Fruit fly (Drosophila melanogaster) whole organism, embryonic: ENCODE measurements around the gene CG7806.
A peak's percentile ranks its signal among the peaks of the same experiment; 100 is the strongest.

Source experiments
- Adf1 ChIP-seq: fragments of 200-800 bp; sonication (Bioruptor generic); IDR thresholded peaks from 2 replicates; pipeline ENCODE4 v1.3.6; 2022; ENCODE audit warnings: missing biosample characterization, missing genetic modification characterization
- Antp ChIP-seq: fragments of 200-800 bp; sonication (Bioruptor generic); optimal IDR thresholded peaks from 3 replicates; lab custom pipeline; 2016; ENCODE audit warnings: missing biosample characterization, missing genetic modification characterization
- Atf3 ChIP-seq: fragments of 200-800 bp; sonication (Bioruptor generic); optimal IDR thresholded peaks from 3 replicates; lab custom pipeline; 2016; ENCODE audit warnings: missing biosample characterization, missing genetic modification characterization
- Awh ChIP-seq: fragments of 200-800 bp; sonication (Bioruptor generic); IDR thresholded peaks from 2 replicates; pipeline ENCODE4, ENCODE4 v1.3.6; 2022; ENCODE audit warnings: missing biosample characterization, missing genetic modification characterization
- CG10321 ChIP-seq: fragments of 200-800 bp; sonication (Bioruptor generic); IDR thresholded peaks from 2 replicates; pipeline ENCODE4 v1.3.6; 2022; ENCODE audit warnings: missing biosample characterization, missing genetic modification characterization
- CG10366 ChIP-seq: fragments of 200-800 bp; sonication (Bioruptor generic); IDR thresholded peaks from 2 replicates; pipeline ENCODE4 v1.3.6; 2022; ENCODE audit warnings: missing biosample characterization, missing genetic modification characterization
- CG10462 ChIP-seq: fragments of 200-800 bp; sonication (Bioruptor generic); optimal IDR thresholded peaks from 2 replicates; lab custom pipeline; 2016; ENCODE audit warnings: missing biosample characterization, missing genetic modification characterization
- CG11456 ChIP-seq: fragments of 200-800 bp; sonication (Bioruptor generic); IDR thresholded peaks from 3 replicates; pipeline ENCODE4 v1.3.6; 2022; ENCODE audit warnings: missing biosample characterization, missing genetic modification characterization
- CG14014 ChIP-seq: fragments of 200-800 bp; sonication (Bioruptor generic); IDR thresholded peaks from 2 replicates; pipeline ENCODE4 v1.3.6; 2022; ENCODE audit warnings: missing biosample characterization, missing genetic modification characterization
- CG17829 ChIP-seq: fragments of 200-800 bp; optimal IDR thresholded peaks from 2 replicates; lab custom pipeline; 2019; ENCODE audit warnings: missing biosample characterization, mild to moderate bottlenecking, missing genetic modification characterization, moderate library complexity
- CG17912 ChIP-seq: fragments of 200-800 bp; sonication (Bioruptor generic); optimal IDR thresholded peaks from 2 replicates; lab custom pipeline; 2018; ENCODE audit warnings: missing biosample characterization, mild to moderate bottlenecking, missing genetic modification characterization
- CG30431 ChIP-seq: fragments of 200-800 bp; sonication (Bioruptor generic); optimal IDR thresholded peaks from 2 replicates; lab custom pipeline; 2017; ENCODE audit warnings: missing biosample characterization, missing genetic modification characterization
- CG31388 ChIP-seq: fragments of 200-800 bp; sonication (Bioruptor generic); optimal IDR thresholded peaks from 2 replicates; lab custom pipeline; 2016; ENCODE audit warnings: missing biosample characterization, missing genetic modification characterization
- CG3163 ChIP-seq: fragments of 200-800 bp; sonication (Bioruptor generic); optimal IDR thresholded peaks from 3 replicates; lab custom pipeline; 2016; ENCODE audit warnings: missing biosample characterization, missing genetic modification characterization
- CG34376 ChIP-seq: fragments of 200-800 bp; sonication (Bioruptor generic); optimal IDR thresholded peaks from 2 replicates; lab custom pipeline; 2018; ENCODE audit warnings: missing biosample characterization, mild to moderate bottlenecking, missing genetic modification characterization
- CG3838 ChIP-seq: fragments of 200-800 bp; sonication (Bioruptor generic); optimal IDR thresholded peaks from 3 replicates; lab custom pipeline; 2016; ENCODE audit warnings: missing biosample characterization, missing genetic modification characterization
- CG4360 ChIP-seq: fragments of 200-800 bp; sonication (Bioruptor generic); IDR thresholded peaks from 2 replicates; pipeline ENCODE4 v1.3.6; 2022; ENCODE audit warnings: missing biosample characterization, missing genetic modification characterization
- CG43689 ChIP-seq: fragments of 200-800 bp; sonication (Bioruptor generic); IDR thresholded peaks from 2 replicates; pipeline ENCODE4 v1.3.6; 2022; ENCODE audit warnings: missing biosample characterization, missing genetic modification characterization
- CG6791 ChIP-seq: fragments of 200-800 bp; sonication (Bioruptor generic); IDR thresholded peaks from 3 replicates; pipeline ENCODE4 v1.3.6; 2022; ENCODE audit warnings: missing biosample characterization, missing genetic modification characterization; ENCODE audit not compliant: partially characterized antibody
- CG6854 ChIP-seq: fragments of 200-800 bp; sonication (Bioruptor generic); optimal IDR thresholded peaks from 3 replicates; lab custom pipeline; 2017; ENCODE audit warnings: missing biosample characterization, mild to moderate bottlenecking, missing genetic modification characterization
- CG7745 ChIP-seq: fragments of 200-800 bp; sonication (Bioruptor generic); optimal IDR thresholded peaks from 2 replicates; lab custom pipeline; 2018; ENCODE audit warnings: missing biosample characterization, mild to moderate bottlenecking, missing genetic modification characterization, moderate library complexity
- CG7987 ChIP-seq: fragments of 200-800 bp; sonication (Bioruptor generic); optimal IDR thresholded peaks from 2 replicates; lab custom pipeline; 2018; ENCODE audit warnings: missing biosample characterization, mild to moderate bottlenecking, missing genetic modification characterization, moderate library complexity
- CG8944 ChIP-seq: fragments of 200-800 bp; sonication (Bioruptor generic); optimal IDR thresholded peaks from 3 replicates; lab custom pipeline; 2016; ENCODE audit warnings: missing biosample characterization, missing genetic modification characterization
- Dip2 ChIP-seq: fragments of 200-800 bp; sonication (Bioruptor generic); IDR thresholded peaks from 2 replicates; pipeline ENCODE4 v1.3.6; 2022; ENCODE audit warnings: missing biosample characterization, missing genetic modification characterization
- Doc3 ChIP-seq: fragments of 200-800 bp; sonication (Bioruptor generic); IDR thresholded peaks from 3 replicates; pipeline ENCODE4 v1.3.6; 2022; ENCODE audit warnings: missing biosample characterization, missing genetic modification characterization; ENCODE audit not compliant: partially characterized antibody
- Dp ChIP-seq: fragments of 200-800 bp; sonication (Bioruptor generic); optimal IDR thresholded peaks from 2 replicates; lab custom pipeline; 2018; ENCODE audit warnings: missing biosample characterization, mild to moderate bottlenecking, missing genetic modification characterization, moderate library complexity
- Dref ChIP-seq: fragments of 200-800 bp; sonication (Bioruptor generic); IDR thresholded peaks from 2 replicates; pipeline ENCODE4 v1.3.6; 2022; ENCODE audit warnings: missing biosample characterization, missing genetic modification characterization
- Fer2 ChIP-seq: fragments of 200-800 bp; sonication (Bioruptor generic); optimal IDR thresholded peaks from 2 replicates; lab custom pipeline; 2018; ENCODE audit warnings: missing biosample characterization, mild to moderate bottlenecking, missing genetic modification characterization, moderate library complexity
- HmgZ ChIP-seq: fragments of 200-800 bp; sonication (Bioruptor generic); optimal IDR thresholded peaks from 2 replicates; lab custom pipeline; 2018; ENCODE audit warnings: missing biosample characterization, mild to moderate bottlenecking, missing genetic modification characterization
- Lim3 ChIP-seq: fragments of 200-800 bp; sonication (Bioruptor generic); IDR thresholded peaks from 2 replicates; pipeline ENCODE4 v1.3.6; 2022; ENCODE audit warnings: missing biosample characterization, missing genetic modification characterization
- MBD-R2 ChIP-seq: fragments of 200-800 bp; sonication (Bioruptor generic); IDR thresholded peaks from 2 replicates; pipeline ENCODE4 v1.3.6; 2022; ENCODE audit warnings: missing biosample characterization, missing genetic modification characterization
- Med ChIP-seq: fragments of 200-800 bp; sonication (Bioruptor generic); peaks from one replicate; lab custom pipeline; 2016; ENCODE audit warnings: missing biosample characterization, missing genetic modification characterization, mild to moderate bottlenecking, inconsistent platforms, moderate library complexity
- Scr ChIP-seq: fragments of 200-800 bp; sonication (Bioruptor generic); IDR thresholded peaks from 2 replicates; pipeline ENCODE4 v1.3.6; 2022; ENCODE audit warnings: missing biosample characterization, missing genetic modification characterization; ENCODE audit not compliant: partially characterized antibody
- Sox100B ChIP-seq: fragments of 200-800 bp; sonication (Bioruptor generic); optimal IDR thresholded peaks from 3 replicates; lab custom pipeline; 2018; ENCODE audit warnings: missing biosample characterization, mild to moderate bottlenecking, missing genetic modification characterization
- Sry-β ChIP-seq: fragments of 200-800 bp; sonication (Bioruptor generic); optimal IDR thresholded peaks from 2 replicates; lab custom pipeline; 2018; ENCODE audit warnings: missing biosample characterization, mild to moderate bottlenecking, missing genetic modification characterization, moderate library complexity
- ase ChIP-seq: fragments of 200-800 bp; sonication (Bioruptor generic); IDR thresholded peaks from 3 replicates; pipeline ENCODE4 v1.3.6; 2022; ENCODE audit warnings: missing biosample characterization, missing genetic modification characterization
- chm ChIP-seq: fragments of 200-800 bp; sonication (Bioruptor generic); IDR thresholded peaks from 2 replicates; pipeline ENCODE4 v1.3.6; 2022; ENCODE audit warnings: missing biosample characterization, missing genetic modification characterization
- dmrt99B ChIP-seq: fragments of 200-800 bp; sonication (Bioruptor generic); optimal IDR thresholded peaks from 2 replicates; lab custom pipeline; 2018; ENCODE audit warnings: missing biosample characterization, mild to moderate bottlenecking, missing genetic modification characterization, moderate library complexity
- exex ChIP-seq: fragments of 200-800 bp; sonication (Bioruptor generic); optimal IDR thresholded peaks from 4 replicates; lab custom pipeline; 2018; ENCODE audit warnings: missing biosample characterization, mild to moderate bottlenecking, missing genetic modification characterization, moderate library complexity
- fd102C ChIP-seq: fragments of 200-800 bp; sonication (Bioruptor generic); optimal IDR thresholded peaks from 2 replicates; lab custom pipeline; 2018; ENCODE audit warnings: missing biosample characterization, mild to moderate bottlenecking, missing genetic modification characterization, moderate library complexity
- fu2 ChIP-seq: fragments of 200-800 bp; sonication (Bioruptor generic); optimal IDR thresholded peaks from 2 replicates; lab custom pipeline; 2016; ENCODE audit warnings: missing biosample characterization, missing genetic modification characterization
- grn ChIP-seq: fragments of 200-800 bp; sonication (Bioruptor generic); optimal IDR thresholded peaks from 3 replicates; lab custom pipeline; 2017; ENCODE audit warnings: missing biosample characterization, missing genetic modification characterization
- h ChIP-seq: fragments of >200 bp; optimal IDR thresholded peaks from 2 replicates; lab custom pipeline; 2017
- klu ChIP-seq: fragments of 200-800 bp; sonication (Bioruptor generic); IDR thresholded peaks from 2 replicates; pipeline ENCODE4 v1.3.6; 2022; ENCODE audit warnings: missing biosample characterization, missing genetic modification characterization
- knrl ChIP-seq: fragments of 200-800 bp; sonication (Bioruptor generic); IDR thresholded peaks from 3 replicates; pipeline ENCODE4 v1.3.6; 2022; ENCODE audit warnings: missing biosample characterization, missing genetic modification characterization; ENCODE audit not compliant: partially characterized antibody
- scrt ChIP-seq: fragments of 200-800 bp; sonication (Bioruptor generic); optimal IDR thresholded peaks from 2 replicates; lab custom pipeline; 2018; ENCODE audit warnings: missing biosample characterization, mild to moderate bottlenecking, missing genetic modification characterization, moderate library complexity
- so ChIP-seq: fragments of 200-800 bp; sonication (Bioruptor generic); IDR thresholded peaks from 3 replicates; pipeline ENCODE4 v1.3.6; 2022; ENCODE audit warnings: missing biosample characterization, missing genetic modification characterization
- stc ChIP-seq: fragments of 200-800 bp; sonication (Bioruptor generic); IDR thresholded peaks from 2 replicates; pipeline ENCODE4 v1.3.6; 2022; ENCODE audit warnings: missing biosample characterization, missing genetic modification characterization
- sug ChIP-seq: fragments of 200-800 bp; optimal IDR thresholded peaks from 2 replicates; lab custom pipeline; 2019; ENCODE audit warnings: missing biosample characterization, mild to moderate bottlenecking, missing genetic modification characterization, moderate library complexity
- tap ChIP-seq: fragments of 200-800 bp; optimal IDR thresholded peaks from 3 replicates; lab custom pipeline; 2019; ENCODE audit warnings: missing biosample characterization, mild to moderate bottlenecking, missing genetic modification characterization, moderate library complexity
- vvl ChIP-seq: fragments of 200-800 bp; sonication (Bioruptor generic); IDR thresholded peaks from 2 replicates; pipeline ENCODE4 v1.3.6; 2022; ENCODE audit warnings: missing biosample characterization, missing genetic modification characterization
- z ChIP-seq: fragments of 200-800 bp; sonication (Bioruptor generic); IDR thresholded peaks from 3 replicates; pipeline ENCODE4 v1.3.6; 2022; ENCODE audit warnings: missing biosample characterization, missing genetic modification characterization

The CG7806 gene

DNA sequence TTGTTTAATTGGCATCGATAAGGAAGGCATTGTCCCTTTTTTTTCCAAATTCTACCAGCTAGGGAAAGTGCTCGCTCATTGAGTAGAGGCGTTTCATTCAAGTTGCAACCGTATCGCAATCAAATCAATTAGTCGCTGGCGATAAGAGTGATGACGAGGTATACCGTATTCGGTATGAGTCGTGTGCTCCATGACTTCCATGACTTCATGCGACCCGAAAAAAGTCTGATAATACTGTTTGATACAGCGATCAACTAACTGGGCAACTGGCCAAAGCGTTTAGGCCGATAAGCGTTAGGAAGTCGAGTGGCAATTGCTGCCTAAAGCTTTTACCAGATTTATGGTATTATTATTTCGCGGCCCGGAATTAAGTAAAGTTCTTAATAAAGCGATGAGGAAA, 33.3 kb downstream of the CG7806 start (continued):
- TF ChIP-seq chm (GFP tag; lab: Robert Waterston, UW) (no peak), Scr (no peak), CG4360 (no peak), HmgZ (tag; lab: Kevin White, UChicago) (peak; percentile 27), Sox100B (GFP tag; lab: Kevin White, UChicago) (no peak), CG6791 (GFP tag; lab: Robert Waterston, UW) (no peak), klu (GFP tag; lab: Robert Waterston, UW) (no peak), CG8944 (GFP tag; lab: Kevin White, UChicago) (no peak), CG34376 (GFP tag; lab: Kevin White, UChicago) (peak; percentile 78), CG10366 (GFP tag; lab: Robert Waterston, UW) (no peak), Fer2 (tag; lab: Kevin White, UChicago) (no peak), CG17912 (GFP tag; lab: Kevin White, UChicago) (no peak)

DNA sequence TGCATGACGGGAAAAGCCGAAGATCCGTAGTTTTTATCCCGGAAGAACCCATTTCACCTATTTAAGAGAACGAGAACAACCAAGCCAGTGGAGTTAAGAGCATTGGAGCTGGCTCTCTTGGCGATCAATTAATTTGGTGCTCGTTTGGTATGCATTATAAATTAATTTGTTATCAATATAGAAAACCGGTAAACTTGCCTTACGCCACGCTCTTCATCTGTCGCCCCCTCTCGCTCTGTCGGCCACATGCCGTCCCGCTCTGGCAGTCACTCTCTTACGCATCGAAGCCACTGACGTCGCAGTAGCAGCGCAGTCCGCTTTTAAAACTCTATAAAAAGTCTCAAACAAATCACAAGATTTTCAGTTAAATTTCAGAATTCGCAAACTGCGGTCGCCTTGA, 35.1 kb downstream of the CG7806 start, which contains the start of gene CG7778:
Gene CG7778 (plus strand): TSS at position 361 of the 400 bp plus-strand sequence.
- TF ChIP-seq Atf3 (GFP tag; lab: Kevin White, UChicago) (no peak), Dip2 (GFP tag; lab: Robert Waterston, UW) (no peak), Dref (no peak), CG7745 (tag; lab: Kevin White, UChicago) (peak; percentile 44), dmrt99B (tag; lab: Kevin White, UChicago) (no peak), sug (no peak), h (lab: Kevin White, UChicago) (no peak), Med (GFP tag; lab: Kevin White, UChicago) (peak; percentile 58), so (GFP tag; lab: Robert Waterston, UW) (no peak), Antp (no peak), Dp (GFP tag; lab: Kevin White, UChicago) (no peak), CG17829 (tag; lab: Kevin White, UChicago) (no peak), Lim3 (GFP tag; lab: Robert Waterston, UW) (no peak), tap (no peak), CG31388 (no peak), CG7987 (GFP tag; lab: Kevin White, UChicago) (no peak), CG10462 (GFP tag; lab: Kevin White, UChicago) (no peak), CG43689 (no peak), ase (GFP tag; lab: Robert Waterston, UW) (no peak), stc (GFP tag; lab: Robert Waterston, UW) (peak; percentile 30; the same call in 1 of the 2 replicates), z (no peak), grn (GFP tag; lab: Kevin White, UChicago) (no peak), Adf1 (GFP tag; lab: Robert Waterston, UW) (peak; percentile 82), exex (tag; lab: Kevin White, UChicago) (peak; percentile 48), Awh (no peak), fu2 (GFP tag; lab: Kevin White, UChicago) (no peak), Doc3 (GFP tag; lab: Robert Waterston, UW) (no peak), CG10321 (GFP tag; lab: Robert Waterston, UW) (peak; percentile 46; the same call in 1 of the 2 replicates), fd102C (no peak), CG30431 (GFP tag; lab: Kevin White, UChicago) (no peak), MBD-R2 (GFP tag; lab: Robert Waterston, UW) (no peak), CG3838 (GFP tag; lab: Kevin White, UChicago) (no peak), CG8944 (GFP tag; lab: Kevin White, UChicago) (no peak), knrl (GFP tag; lab: Robert Waterston, UW) (no peak), Sry-β (GFP tag; lab: Kevin White, UChicago) (no peak), vvl (GFP tag; lab: Robert Waterston, UW) (0 out of 2 replicates have a peak, but pooled peaks have one; percentile 26), CG6854 (no peak), scrt (GFP tag; lab: Kevin White, UChicago) (no peak), CG11456 (no peak), CG3163 (GFP tag; lab: Kevin White, UChicago) (peak; percentile 94), CG14014 (GFP tag; lab: Robert Waterston, UW) (no peak)
